Worm (Caenorhabditis elegans) whole organism, late embryonic: ENCODE measurements around the gene ubc-22.

Experiments used
- C08G9.2 ChIP-seq: sonication (generic microtip); optimal IDR thresholded peaks from 2 replicates; lab custom pipeline; 2016; ENCODE audit warnings: mild to moderate bottlenecking, missing genetic modification characterization, moderate library complexity, missing compliant biosample characterization
- C38D4.7 ChIP-seq: fragments of 200-800 bp; sonication (Bioruptor generic); optimal IDR thresholded peaks from 2 replicates; lab custom pipeline; 2018; ENCODE audit warnings: mild to moderate bottlenecking, missing genetic modification characterization, moderate library complexity, missing compliant biosample characterization
- K09A11.1 ChIP-seq: sonication (generic microtip); optimal IDR thresholded peaks from 2 replicates; lab custom pipeline; 2017; ENCODE audit warnings: antibody characterized with exemption, mild to moderate bottlenecking, missing genetic modification characterization, missing compliant biosample characterization; ENCODE audit not compliant: insufficient read depth
- Y22D7AL.16 ChIP-seq: sonication (generic microtip); optimal IDR thresholded peaks from 2 replicates; lab custom pipeline; 2016; ENCODE audit warnings: missing genetic modification characterization, missing compliant biosample characterization
- ahr-1 ChIP-seq: sonication (generic microtip); optimal IDR thresholded peaks from 2 replicates; lab custom pipeline; 2016; ENCODE audit warnings: missing genetic modification characterization, missing compliant biosample characterization
- ceh-2 ChIP-seq: sonication (generic microtip); optimal IDR thresholded peaks from 2 replicates; lab custom pipeline; 2016; ENCODE audit warnings: missing genotype, missing genetic modification characterization, missing compliant biosample characterization
- ceh-24 ChIP-seq: sonication (generic microtip); optimal IDR thresholded peaks from 2 replicates; lab custom pipeline; 2016; ENCODE audit warnings: mild to moderate bottlenecking, missing genetic modification characterization, missing compliant biosample characterization
- ceh-31 ChIP-seq: sonication (generic microtip); optimal IDR thresholded peaks from 2 replicates; lab custom pipeline; 2016; ENCODE audit warnings: missing genetic modification characterization, missing compliant biosample characterization
- ceh-34 ChIP-seq: sonication (generic microtip); optimal IDR thresholded peaks from 2 replicates; lab custom pipeline; 2016; ENCODE audit warnings: mild to moderate bottlenecking, missing genetic modification characterization, missing compliant biosample characterization
- ceh-48 ChIP-seq: sonication (generic microtip); optimal IDR thresholded peaks from 2 replicates; lab custom pipeline; 2016; ENCODE audit warnings: missing genetic modification characterization, inconsistent platforms, missing compliant biosample characterization
- ceh-9 ChIP-seq: sonication (generic microtip); optimal IDR thresholded peaks from 2 replicates; lab custom pipeline; 2016; ENCODE audit warnings: mild to moderate bottlenecking, missing genetic modification characterization, inconsistent platforms, missing compliant biosample characterization
- che-1 ChIP-seq: sonication (generic microtip); optimal IDR thresholded peaks from 2 replicates; lab custom pipeline; 2016; ENCODE audit warnings: mild to moderate bottlenecking, missing genetic modification characterization, missing compliant biosample characterization
- dmd-4 ChIP-seq: sonication (generic microtip); optimal IDR thresholded peaks from 2 replicates; lab custom pipeline; 2016; ENCODE audit warnings: borderline replicate concordance, missing genetic modification characterization, missing compliant biosample characterization
- dve-1 ChIP-seq: sonication (generic microtip); optimal IDR thresholded peaks from 2 replicates; lab custom pipeline; 2017; ENCODE audit warnings: antibody characterized with exemption, mild to moderate bottlenecking, missing genetic modification characterization, missing compliant biosample characterization
- ets-4 ChIP-seq: sonication (generic microtip); optimal IDR thresholded peaks from 2 replicates; lab custom pipeline; 2016; ENCODE audit warnings: missing genetic modification characterization, missing compliant biosample characterization
- fkh-10 ChIP-seq: fragments of 150-350 bp; optimal IDR thresholded peaks from 2 replicates; lab custom pipeline; 2014; ENCODE audit warnings: missing biosample characterization, missing genetic modification reagents, missing genetic modification characterization
- gmeb-2 ChIP-seq: sonication (generic microtip); optimal IDR thresholded peaks from 2 replicates; lab custom pipeline; 2016; ENCODE audit warnings: missing genetic modification characterization, inconsistent platforms, missing compliant biosample characterization
- hlh-13 ChIP-seq: fragments of 200-800 bp; sonication (Bioruptor generic); optimal IDR thresholded peaks from 2 replicates; lab custom pipeline; 2018; ENCODE audit warnings: mild to moderate bottlenecking, missing genetic modification characterization, missing compliant biosample characterization
- hlh-30 ChIP-seq: sonication (generic microtip); optimal IDR thresholded peaks from 2 replicates; lab custom pipeline; 2017; ENCODE audit warnings: antibody characterized with exemption, missing genetic modification characterization, missing compliant biosample characterization; ENCODE audit not compliant: insufficient read depth
- hlh-6 ChIP-seq: sonication (generic microtip); optimal IDR thresholded peaks from 2 replicates; lab custom pipeline; 2016; ENCODE audit warnings: missing genotype, missing genetic modification characterization, missing compliant biosample characterization
- hlh-8 ChIP-seq: sonication (generic microtip); optimal IDR thresholded peaks from 2 replicates; lab custom pipeline; 2016; ENCODE audit warnings: missing genotype, missing genetic modification characterization, missing compliant biosample characterization
- lim-6 ChIP-seq: sonication (generic microtip); optimal IDR thresholded peaks from 2 replicates; lab custom pipeline; 2016; ENCODE audit warnings: missing genetic modification characterization, missing compliant biosample characterization
- mec-3 ChIP-seq: sonication (generic microtip); optimal IDR thresholded peaks from 2 replicates; lab custom pipeline; 2016; ENCODE audit warnings: borderline replicate concordance, missing genetic modification characterization, missing compliant biosample characterization
- pat-9 ChIP-seq: fragments of 200-800 bp; sonication (Bioruptor generic); optimal IDR thresholded peaks from 2 replicates; lab custom pipeline; 2018; ENCODE audit warnings: mild to moderate bottlenecking, missing genetic modification characterization, moderate library complexity, missing compliant biosample characterization
- pax-1 ChIP-seq: fragments of 150-350 bp; optimal IDR thresholded peaks from 2 replicates; lab custom pipeline; 2014; ENCODE audit warnings: missing biosample characterization, missing genetic modification characterization
- pros-1 ChIP-seq: fragments of 150-350 bp; optimal IDR thresholded peaks from 2 replicates; lab custom pipeline; 2014; ENCODE audit warnings: missing biosample characterization, missing genetic modification reagents, missing genetic modification characterization
- sox-2 ChIP-seq: fragments of 200-800 bp; sonication (Bioruptor generic); IDR thresholded peaks from 2 replicates; pipeline ENCODE4 v1.3.6; 2022; ENCODE audit warnings: missing genetic modification reagents, missing genetic modification characterization, missing compliant biosample characterization
- sox-4 ChIP-seq: sonication (generic microtip); optimal IDR thresholded peaks from 2 replicates; lab custom pipeline; 2017; ENCODE audit warnings: mild to moderate bottlenecking, missing genetic modification characterization, inconsistent platforms, missing compliant biosample characterization
- syd-9 ChIP-seq: sonication (generic microtip); optimal IDR thresholded peaks from 2 replicates; lab custom pipeline; 2016; ENCODE audit warnings: mild to moderate bottlenecking, missing genetic modification characterization, moderate library complexity, missing compliant biosample characterization
- unc-3 ChIP-seq, 2 experiments: fragments of 200-800 bp in 1 of 2; sonication (Bioruptor generic) in 1 of 2; sonication (generic microtip) in 1 of 2; conservative IDR thresholded peaks in 1 of 2; optimal IDR thresholded peaks in 1 of 2; 2 replicates each; pipeline versions ENCODE4 v1.3.6 to Lab custom; 2016 to 2022; ENCODE audit warnings: missing compliant biosample characterization in 2 of 2, missing genetic modification characterization in 2 of 2, missing genetic modification reagents in 1 of 2
- unc-86 ChIP-seq: sonication (generic microtip); optimal IDR thresholded peaks from 2 replicates; lab custom pipeline; 2016; ENCODE audit warnings: missing genetic modification characterization, missing compliant biosample characterization
- zip-5 ChIP-seq: sonication (generic microtip); optimal IDR thresholded peaks from 2 replicates; lab custom pipeline; 2016; ENCODE audit warnings: missing genetic modification characterization, missing compliant biosample characterization

Gene ubc-22

ce11 chrX:8857904-8858612 lies 10.9 kb downstream of the ubc-22 start, which contains the start of gene C06E2.5:
Gene C06E2.5, minus strand, starts transcription at chrX:8857954.
- TF ChIP-seq ceh-2: no peak
- no peak for TF ChIP-seq che-1 (tag; lab: Kevin White, UChicago)
- no peak for TF ChIP-seq ceh-9

DNA sequence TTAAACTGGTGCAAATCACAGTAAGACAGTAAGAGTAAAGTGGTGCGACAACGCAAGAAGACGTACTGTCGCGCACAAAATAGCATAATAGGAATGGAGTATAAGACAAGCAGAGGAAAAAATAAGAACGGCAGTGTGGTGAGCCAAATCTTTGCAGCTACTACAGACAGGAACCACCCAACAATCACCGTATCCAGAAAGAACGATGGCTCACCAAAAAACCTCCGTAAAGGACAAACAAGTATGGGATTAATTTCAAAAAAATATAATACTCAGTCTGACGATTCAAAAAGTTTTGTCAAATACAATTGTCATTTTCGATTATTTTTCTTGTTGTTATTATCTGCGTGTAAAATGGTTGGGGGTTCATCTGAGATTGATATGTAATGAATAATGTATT lies 14.6 kb downstream of the ubc-22 start:
- TF ChIP-seq ahr-1 (tag; lab: Kevin White, UChicago) (no peak), unc-3 (GFP tag; conservative IDR thresholded peaks at IDR 0.05; lab: Robert Waterston, UW) (no peak), unc-3 (tag; optimal IDR thresholded peaks at IDR 0.05; lab: Kevin White, UChicago) (no peak), hlh-30 (tag; lab: Kevin White, UChicago) (no peak), sox-2 (GFP tag; lab: Robert Waterston, UW) (no peak), che-1 (tag; lab: Kevin White, UChicago) (no peak), gmeb-2 (tag; lab: Kevin White, UChicago) (no peak), lim-6 (tag; lab: Kevin White, UChicago) (no peak), dmd-4 (tag; lab: Kevin White, UChicago) (no peak), hlh-13 (no peak), sox-4 (tag; lab: Kevin White, UChicago) (no peak), unc-86 (no peak), pat-9 (tag; lab: Kevin White, UChicago) (no peak), mec-3 (tag; lab: Kevin White, UChicago) (no peak), hlh-6 (tag; lab: Kevin White, UChicago) (no peak), fkh-10 (no peak), C08G9.2 (tag; lab: Kevin White, UChicago) (no peak), ceh-48 (no peak), ceh-34 (tag; lab: Kevin White, UChicago) (no peak), zip-5 (tag; lab: Kevin White, UChicago) (no peak)
- TF ChIP-seq, all 69 proteins: peak for 0

DNA sequence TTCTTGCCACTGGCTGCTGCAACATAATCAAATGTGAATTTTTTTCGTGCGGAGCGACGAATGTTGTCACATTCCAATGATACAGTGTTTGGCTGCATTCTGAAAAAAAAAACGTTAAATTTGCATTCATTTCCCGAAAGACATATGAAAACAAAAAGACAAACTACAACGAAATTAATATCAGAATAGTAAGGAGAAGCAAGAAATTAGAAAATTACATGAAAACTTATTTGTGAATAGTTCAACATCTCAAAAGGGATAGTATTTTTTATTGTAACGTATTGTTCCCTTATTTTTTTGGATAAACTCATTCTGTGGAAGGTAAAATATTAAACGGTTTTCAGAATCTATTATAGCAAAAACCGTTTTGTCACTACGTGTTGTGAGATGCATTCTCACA lies 15.4 kb downstream of the ubc-22 start, which contains the start of gene sprp-4:
Gene sprp-4, minus strand, starts transcription at position 101 of the 400 bp plus-strand sequence.
- TF ChIP-seq syd-9 (tag; lab: Kevin White, UChicago) (no peak), fkh-10 (no peak), pax-1 (tag; lab: Kevin White, UChicago) (no peak), K09A11.1 (no peak), ceh-24 (no peak), zip-5 (tag; lab: Kevin White, UChicago) (no peak), unc-86 (no peak), C08G9.2 (tag; lab: Kevin White, UChicago) (no peak)

DNA sequence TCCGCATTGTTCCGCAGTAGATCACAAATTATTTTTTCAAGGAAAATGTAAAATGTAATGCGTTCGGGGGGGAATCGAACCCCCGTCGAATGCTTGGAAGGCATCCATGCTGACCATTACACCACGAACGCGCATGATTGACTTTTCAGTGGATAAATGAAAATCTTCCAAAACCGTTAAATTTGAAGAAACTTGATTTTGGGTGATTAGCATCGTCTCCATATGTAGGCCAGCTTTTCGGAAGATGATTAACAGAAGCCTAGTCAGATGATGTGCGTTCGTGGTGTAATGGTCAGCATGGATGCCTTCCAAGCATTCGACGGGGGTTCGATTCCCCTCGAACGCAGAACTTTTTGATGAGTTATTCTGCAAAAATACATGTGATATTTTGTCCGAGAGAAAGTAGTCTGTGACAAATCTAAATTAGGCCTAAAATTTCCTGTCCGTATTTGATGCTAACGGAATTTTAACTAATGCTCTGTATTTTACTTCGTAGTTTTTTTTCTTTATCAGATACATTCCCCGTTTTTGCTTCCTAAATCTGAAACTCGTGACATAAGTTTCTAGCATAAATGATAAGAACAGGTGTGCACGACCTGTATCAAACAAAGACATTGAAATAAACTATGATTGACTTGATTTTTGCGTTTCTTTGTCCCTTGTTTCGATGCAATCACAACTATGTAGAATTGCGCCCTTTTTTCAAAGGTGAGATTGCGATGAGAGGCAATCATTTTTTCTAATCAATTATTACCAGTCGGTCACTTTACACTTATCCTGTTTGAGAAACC lies 22.3 kb downstream of the ubc-22 start, which contains the start of gene C28G1.10:
Gene C28G1.10, plus strand, starts transcription at position 676 of the 791 bp plus-strand sequence.
- no peak for TF ChIP-seq hlh-13
- TF ChIP-seq dve-1 (tag; lab: Kevin White, UChicago): no peak
- peak; percentile 10 for TF ChIP-seq hlh-30 (tag; lab: Kevin White, UChicago)
- no peak for TF ChIP-seq pros-1 (tag; lab: Kevin White, UChicago)
- TF ChIP-seq C38D4.7 (GFP tag; lab: Kevin White, UChicago): no peak
- TF ChIP-seq K09A11.1: no peak

DNA sequence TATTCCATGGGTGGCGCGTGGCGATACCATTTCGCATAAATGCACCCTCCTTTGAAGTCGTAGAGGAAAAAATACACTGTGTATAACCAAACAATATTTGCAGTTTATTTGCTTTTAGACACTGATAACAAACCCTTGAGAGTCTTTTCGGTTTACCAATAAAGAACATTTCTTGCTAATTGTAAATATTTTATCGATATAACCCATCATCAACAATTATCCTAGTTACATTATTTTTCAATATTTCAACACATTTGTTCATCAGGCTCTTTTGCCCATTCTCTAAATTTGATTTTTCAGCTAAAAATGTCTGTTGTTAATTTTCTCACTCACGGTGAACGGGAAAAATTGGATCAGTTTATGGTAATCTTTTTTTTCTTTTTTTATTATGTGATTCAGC lies 25.0 kb downstream of the ubc-22 start, which contains the start of gene ubc-23:
Gene ubc-23, plus strand, starts transcription at position 301 of the 400 bp plus-strand sequence.
- TF ChIP-seq gmeb-2 (tag; lab: Kevin White, UChicago) (no peak), ceh-31 (tag; lab: Kevin White, UChicago) (no peak), dve-1 (tag; lab: Kevin White, UChicago) (no peak), hlh-8 (tag; lab: Kevin White, UChicago) (no peak), mec-3 (tag; lab: Kevin White, UChicago) (no peak), Y22D7AL.16 (tag; lab: Kevin White, UChicago) (no peak), dmd-4 (tag; lab: Kevin White, UChicago) (no peak), ets-4 (tag; lab: Kevin White, UChicago) (no peak)
